Worm (Caenorhabditis elegans): ENCODE data around the gene Y39A1A.3.

- no peak for TF ChIP-seq B0310.2 (tag; optimal IDR thresholded peaks at IDR 0.05)
- no peak for TF ChIP-seq tra-4 (tag; optimal IDR thresholded peaks at IDR 0.05)
- no peak for TF ChIP-seq sea-1 (GFP tag; conservative IDR thresholded peaks at IDR 0.05)
- TF ChIP-seq hmg-4 (GFP tag; optimal IDR thresholded peaks at IDR 0.05), result no peak
- TF ChIP-seq flt-1 (GFP tag; IDR thresholded peaks at IDR 0.05), result no peak
- TF ChIP-seq ama-1 (optimal IDR thresholded peaks at IDR 0.05), result no peak
Measured at ce11 chrIII:10592729-10593128, 3.6 kb downstream of the Y39A1A.3 start, which contains the start of gene Y45F3A.8.
